Worm (Caenorhabditis elegans) whole organism, L4 larva: Measurements from ENCODE around the gene K10D11.3.

ENCODE experiments used
- ama-1 ChIP-seq: fragments of 150-350 bp; optimal IDR thresholded peaks from 2 replicates; lab custom pipeline; 2014; ENCODE audit warnings: inconsistent platforms, mixed read lengths
- dmd-8 ChIP-seq: fragments of 200-800 bp; sonication (Bioruptor generic); IDR thresholded peaks from 2 replicates; pipeline ENCODE4 v1.3.6; 2022; ENCODE audit warnings: missing genetic modification characterization, missing compliant biosample characterization
- fos-1 ChIP-seq: fragments of 150-350 bp; optimal IDR thresholded peaks from 2 replicates; lab custom pipeline; 2014; ENCODE audit warnings: missing biosample characterization, missing genetic modification characterization
- lin-15B ChIP-seq: fragments of 150-350 bp; sonication (generic microtip); optimal IDR thresholded peaks from 3 replicates; lab custom pipeline; 2014; ENCODE audit warnings: missing biosample characterization, missing genetic modification characterization
- mdl-1 ChIP-seq, 2 experiments: fragments of 150-350 bp in 1 of 2; sonication (generic microtip) in 1 of 2; optimal IDR thresholded peaks; 2 replicates each; lab custom pipeline; 2014 to 2017; ENCODE audit warnings: missing biosample characterization in 2 of 2, missing genetic modification characterization in 2 of 2
- mes-2 ChIP-seq: sonication (generic microtip); optimal IDR thresholded peaks from 2 replicates; lab custom pipeline; 2016; ENCODE audit warnings: missing genotype, mild to moderate bottlenecking, missing genetic modification characterization, missing compliant biosample characterization; ENCODE audit not compliant: poor library complexity, severe bottlenecking
- nhr-10 ChIP-seq: fragments of 150-350 bp; optimal IDR thresholded peaks from 2 replicates; lab custom pipeline; 2014; ENCODE audit warnings: missing biosample characterization, missing genetic modification characterization
- nhr-237 ChIP-seq: sonication (generic microtip); optimal IDR thresholded peaks from 2 replicates; lab custom pipeline; 2017; ENCODE audit warnings: missing biosample characterization, missing genetic modification characterization
- nhr-28 ChIP-seq: fragments of 150-350 bp; optimal IDR thresholded peaks from 2 replicates; lab custom pipeline; 2014; ENCODE audit warnings: missing biosample characterization, missing genetic modification characterization
- nhr-6 ChIP-seq: fragments of 150-350 bp; optimal IDR thresholded peaks from 2 replicates; lab custom pipeline; 2014; ENCODE audit warnings: missing biosample characterization, missing genetic modification characterization
- pqm-1 ChIP-seq: sonication (generic microtip); optimal IDR thresholded peaks from 2 replicates; lab custom pipeline; 2017; ENCODE audit warnings: missing biosample characterization, missing genetic modification characterization
- skn-1 ChIP-seq: fragments of 150-350 bp; optimal IDR thresholded peaks from 2 replicates; lab custom pipeline; 2014; ENCODE audit warnings: missing biosample characterization, missing genetic modification characterization
- tra-1 ChIP-seq: fragments of 200-800 bp; sonication (Bioruptor generic); IDR thresholded peaks from 2 replicates; pipeline ENCODE4 v1.3.6; 2022; ENCODE audit warnings: missing genetic modification reagents, missing genetic modification characterization, missing compliant biosample characterization

DNA sequence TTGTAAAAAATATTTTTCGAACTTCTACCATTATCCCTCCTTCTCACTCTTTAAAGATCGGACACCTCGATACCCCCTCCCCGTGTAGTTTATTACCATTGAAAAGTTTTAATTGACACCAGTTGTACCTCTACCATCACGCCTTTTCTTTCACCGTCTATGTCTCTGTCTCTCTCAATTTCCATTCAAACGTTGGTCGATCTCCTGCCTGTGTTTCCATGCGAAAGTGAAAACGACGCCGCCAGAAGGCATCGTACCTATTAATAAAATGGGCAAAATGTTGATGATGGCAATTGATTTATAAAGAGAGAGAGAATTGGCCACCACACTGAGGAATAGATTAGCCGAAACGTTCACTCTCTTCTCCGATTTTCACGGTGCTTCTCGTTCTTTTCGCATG is 27.3 kb upstream of the K10D11.3 start:
- TF ChIP-seq mdl-1 (tag; optimal IDR thresholded peaks at IDR 0.05; lab: Kevin White, UChicago), result peak in 1 of 2 experiments; percentile 17
- no peak for TF ChIP-seq tra-1 (GFP tag; lab: Robert Waterston, UW)
- no peak for TF ChIP-seq skn-1
- no peak for TF ChIP-seq pqm-1 (tag; lab: Kevin White, UChicago)
- TF ChIP-seq mes-2 (tag; lab: Kevin White, UChicago), result peak; percentile 20
- no peak for TF ChIP-seq fos-1 (tag; lab: Kevin White, UChicago)
- no peak for TF ChIP-seq nhr-6
- TF ChIP-seq lin-15B (tag; lab: Kevin White, UChicago), result no peak
- TF ChIP-seq nhr-28 (tag; lab: Kevin White, UChicago), result peak; percentile 35
- no peak for TF ChIP-seq nhr-237 (tag; lab: Kevin White, UChicago)
- TF ChIP-seq dmd-8 (GFP tag; lab: Robert Waterston, UW), result no peak
- no peak for TF ChIP-seq ama-1 (lab: Kevin White, UChicago)
- TF ChIP-seq nhr-10 (tag; lab: Kevin White, UChicago), result no peak
